Worm (Caenorhabditis elegans) whole organism, early embryonic: Measurements from ENCODE around the gene pqn-51.

Experiments
- B0310.2 ChIP-seq: sonication (generic microtip); optimal IDR thresholded peaks from 2 replicates; lab custom pipeline; 2016; ENCODE audit warnings: mild to moderate bottlenecking, missing genetic modification characterization, missing compliant biosample characterization
- F13C5.2 ChIP-seq: sonication (generic microtip); optimal IDR thresholded peaks from 2 replicates; lab custom pipeline; 2017; ENCODE audit warnings: mild to moderate bottlenecking, missing genetic modification characterization, inconsistent platforms, missing compliant biosample characterization
- aly-1 ChIP-seq: sonication (generic microtip); optimal IDR thresholded peaks from 2 replicates; lab custom pipeline; 2016; ENCODE audit warnings: missing genetic modification characterization, missing compliant biosample characterization
- ama-1 ChIP-seq: fragments of 150-350 bp; optimal IDR thresholded peaks from 2 replicates; lab custom pipeline; 2014
- ceh-13 ChIP-seq: fragments of 200-800 bp; sonication (Bioruptor generic); optimal IDR thresholded peaks from 2 replicates; lab custom pipeline; 2018; ENCODE audit warnings: mild to moderate bottlenecking, missing genetic modification characterization, missing compliant biosample characterization
- ceh-36 ChIP-seq: sonication (generic microtip); optimal IDR thresholded peaks from 2 replicates; lab custom pipeline; 2016; ENCODE audit warnings: missing genetic modification characterization, inconsistent platforms, missing compliant biosample characterization
- ets-7 ChIP-seq: sonication (generic microtip); optimal IDR thresholded peaks from 2 replicates; lab custom pipeline; 2016; ENCODE audit warnings: missing genotype, missing genetic modification characterization, missing compliant biosample characterization
- flt-1 ChIP-seq: fragments of 200-800 bp; sonication (Bioruptor generic); IDR thresholded peaks from 2 replicates; pipeline ENCODE4 v1.3.6; 2022; ENCODE audit warnings: missing genetic modification characterization, missing compliant biosample characterization
- hmbx-1 ChIP-seq: sonication (generic microtip); optimal IDR thresholded peaks from 2 replicates; lab custom pipeline; 2016; ENCODE audit warnings: mild to moderate bottlenecking, missing genetic modification characterization, missing compliant biosample characterization
- hmg-4 ChIP-seq: fragments of 200-800 bp; sonication (Bioruptor generic); optimal IDR thresholded peaks from 2 replicates; lab custom pipeline; 2018; ENCODE audit warnings: mild to moderate bottlenecking, missing genetic modification characterization, missing compliant biosample characterization
- hnd-1 ChIP-seq: sonication (generic microtip); optimal IDR thresholded peaks from 2 replicates; lab custom pipeline; 2016; ENCODE audit warnings: missing genetic modification characterization, missing compliant biosample characterization
- pes-1 ChIP-seq: fragments of 200-800 bp; sonication (Bioruptor generic); IDR thresholded peaks from 2 replicates; pipeline ENCODE4 v1.3.6; 2022; ENCODE audit warnings: missing genetic modification reagents, missing genetic modification characterization, missing compliant biosample characterization
- scrt-1 ChIP-seq: fragments of 200-800 bp; sonication (Bioruptor generic); IDR thresholded peaks from 2 replicates; pipeline ENCODE4 v1.3.6; 2022; ENCODE audit warnings: missing genetic modification characterization, missing compliant biosample characterization
- sea-1 ChIP-seq: fragments of 200-800 bp; sonication (Bioruptor generic); conservative IDR thresholded peaks from 2 replicates; pipeline ENCODE4 v1.3.6; 2022; ENCODE audit warnings: missing genetic modification characterization, missing compliant biosample characterization
- tbx-11 ChIP-seq: fragments of 200-800 bp; sonication (Bioruptor generic); IDR thresholded peaks from 2 replicates; pipeline ENCODE4 v1.3.6; 2022; ENCODE audit warnings: missing genetic modification characterization, missing compliant biosample characterization
- tbx-37 ChIP-seq: fragments of 200-800 bp; sonication (Bioruptor generic); conservative IDR thresholded peaks from 2 replicates; pipeline ENCODE4 v1.3.6; 2022; ENCODE audit warnings: missing genetic modification reagents, missing genetic modification characterization, missing compliant biosample characterization
- tra-4 ChIP-seq: sonication (generic microtip); optimal IDR thresholded peaks from 2 replicates; lab custom pipeline; 2017; ENCODE audit warnings: missing genetic modification characterization, missing compliant biosample characterization

The pqn-51 gene

DNA sequence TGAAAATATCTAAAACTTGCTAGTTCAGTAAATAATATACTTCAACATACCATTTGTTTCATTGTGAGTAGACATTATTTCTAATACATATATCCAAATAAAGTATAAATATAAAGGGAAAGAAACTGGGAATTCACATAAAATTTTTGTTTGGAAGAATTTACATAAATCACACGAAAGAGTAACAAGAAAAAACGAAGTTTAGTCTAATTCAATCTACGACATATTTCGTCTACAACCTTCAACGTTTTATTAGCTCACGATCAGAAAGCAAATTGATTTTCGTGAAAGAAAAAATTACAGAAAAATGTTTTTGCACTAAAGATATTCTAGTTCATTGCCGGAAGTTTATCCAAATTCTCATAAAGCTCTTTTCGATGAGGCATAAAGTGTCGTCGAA is 47.6 kb downstream of the pqn-51 start, which contains the start of gene C04F5.2:
Gene C04F5.2 (minus strand): TSS at position 101 of the 400 bp plus-strand sequence.
- TF ChIP-seq aly-1 (tag; lab: Kevin White, UChicago) (no peak), hnd-1 (tag; lab: Kevin White, UChicago) (no peak), scrt-1 (GFP tag; lab: Robert Waterston, UW) (no peak), ceh-36 (tag; lab: Kevin White, UChicago) (no peak), ama-1 (lab: Kevin White, UChicago) (no peak), ceh-13 (GFP tag; lab: Kevin White, UChicago) (no peak), hmbx-1 (tag; lab: Kevin White, UChicago) (no peak), ets-7 (tag; lab: Kevin White, UChicago) (no peak), B0310.2 (tag; lab: Kevin White, UChicago) (no peak), tbx-37 (no peak), tra-4 (tag; lab: Kevin White, UChicago) (no peak), sea-1 (no peak), tbx-11 (GFP tag; lab: Robert Waterston, UW) (no peak)

DNA sequence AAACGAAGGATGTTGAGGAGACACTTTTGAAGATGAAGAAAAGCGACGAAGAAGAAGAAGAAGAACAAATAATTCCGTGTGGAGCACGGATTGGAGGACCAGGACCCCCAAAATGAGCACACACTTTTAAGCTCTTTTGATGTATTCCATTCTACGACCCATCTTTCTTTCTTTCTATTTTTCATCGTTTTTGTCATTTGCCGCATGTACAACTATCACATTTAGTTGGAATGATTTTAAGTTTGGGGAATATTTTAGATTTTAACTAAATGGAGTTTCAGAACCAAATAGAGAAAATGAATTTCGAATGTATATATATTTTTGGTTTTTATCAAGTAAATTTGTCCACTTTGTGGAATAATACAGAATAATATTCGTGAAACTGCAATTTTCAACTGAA is 49.5 kb downstream of the pqn-51 start, which contains the start of gene unc-46:
Gene unc-46 (minus strand): TSS at position 101 of the 400 bp plus-strand sequence.
- TF ChIP-seq F13C5.2 (tag; lab: Kevin White, UChicago) (no peak), tbx-11 (GFP tag; lab: Robert Waterston, UW) (no peak), aly-1 (tag; lab: Kevin White, UChicago) (no peak), sea-1 (no peak), flt-1 (GFP tag; lab: Robert Waterston, UW) (no peak), hmg-4 (GFP tag; lab: Kevin White, UChicago) (no peak), tra-4 (tag; lab: Kevin White, UChicago) (no peak), B0310.2 (tag; lab: Kevin White, UChicago) (no peak), pes-1 (GFP tag; lab: Robert Waterston, UW) (no peak), scrt-1 (GFP tag; lab: Robert Waterston, UW) (no peak), hmbx-1 (tag; lab: Kevin White, UChicago) (no peak), ceh-13 (GFP tag; lab: Kevin White, UChicago) (no peak), ets-7 (tag; lab: Kevin White, UChicago) (no peak), ceh-36 (tag; lab: Kevin White, UChicago) (no peak), ama-1 (lab: Kevin White, UChicago) (no peak), hnd-1 (tag; lab: Kevin White, UChicago) (no peak)
